Worm (Caenorhabditis elegans): ENCODE results near the gene oac-55.

- TF ChIP-seq dao-5 (tag; optimal IDR thresholded peaks at IDR 0.05) (no peak), W03F9.2 (tag; optimal IDR thresholded peaks at IDR 0.05) (no peak), him-1 (tag; optimal IDR thresholded peaks at IDR 0.05) (no peak)
These were observed 49.1 kb downstream of the oac-55 start for ce11 chrV:3810035-3810434.
